Worm (Caenorhabditis elegans) whole organism, L4/young adult: Measurements from ENCODE around the gene F49C12.11.

Experiments used
- dao-5 ChIP-seq: sonication (generic microtip); optimal IDR thresholded peaks from 2 replicates; lab custom pipeline; 2016; ENCODE audit warnings: missing genotype, missing genetic modification characterization, moderate library complexity, missing compliant biosample characterization
- him-1 ChIP-seq: sonication (generic microtip); optimal IDR thresholded peaks from 2 replicates; lab custom pipeline; 2016; ENCODE audit warnings: missing genotype, missing genetic modification reagents, missing genetic modification characterization, missing compliant biosample characterization

ce11 chrIV:9310935-9311566 is 8.1 kb upstream of the F49C12.11 start:
- TF ChIP-seq him-1 (tag; lab: Kevin White, UChicago) (no peak), dao-5 (tag; lab: Kevin White, UChicago) (no peak)
